Worm (Caenorhabditis elegans) whole organism, L3 larva: Measurements from ENCODE around the gene alfa-1.

ENCODE experiments used
- ama-1 ChIP-seq: fragments of 150-350 bp; optimal IDR thresholded peaks from 2 replicates; lab custom pipeline; 2018
- ceh-82 ChIP-seq: fragments of 150-350 bp; optimal IDR thresholded peaks from 2 replicates; lab custom pipeline; 2014; ENCODE audit warnings: missing biosample characterization, missing genetic modification characterization
- egl-27 ChIP-seq: sonication (generic microtip); optimal IDR thresholded peaks from 4 replicates; lab custom pipeline; 2017; ENCODE audit warnings: missing biosample characterization, missing genetic modification reagents, missing genetic modification characterization
- lin-39 ChIP-seq: fragments of 150-350 bp; optimal IDR thresholded peaks from 2 replicates; lab custom pipeline; 2018; ENCODE audit warnings: missing biosample characterization, missing genetic modification reagents, missing genetic modification characterization
- lsy-12 ChIP-seq: sonication (generic microtip); optimal IDR thresholded peaks from 2 replicates; lab custom pipeline; 2016; ENCODE audit warnings: mild to moderate bottlenecking, missing genetic modification characterization, missing compliant biosample characterization
- nhr-12 ChIP-seq: fragments of 150-350 bp; optimal IDR thresholded peaks from 2 replicates; lab custom pipeline; 2014; ENCODE audit warnings: missing biosample characterization, missing genetic modification characterization
- nhr-43 ChIP-seq: sonication (generic microtip); optimal IDR thresholded peaks from 2 replicates; lab custom pipeline; 2016; ENCODE audit warnings: mild to moderate bottlenecking, missing genetic modification characterization, missing compliant biosample characterization; ENCODE audit not compliant: poor library complexity, severe bottlenecking

- TF ChIP-seq lsy-12 (no peak), nhr-43 (tag; lab: Kevin White, UChicago) (no peak), lin-39 (tag; lab: Kevin White, UChicago) (no peak), ceh-82 (tag; lab: Kevin White, UChicago) (no peak), ama-1 (lab: Kevin White, UChicago) (no peak), egl-27 (tag; lab: Kevin White, UChicago) (no peak), nhr-12 (tag; lab: Kevin White, UChicago) (no peak)
These were observed 36.7 kb upstream of the alfa-1 start, which contains the start of the genes moa-2 and cdk-11.1 for ce11 chrII:7699009-7699408.
